Worm (Caenorhabditis elegans): ENCODE measurements around the gene F59E11.2.

Gene F59E11.2

DNA sequence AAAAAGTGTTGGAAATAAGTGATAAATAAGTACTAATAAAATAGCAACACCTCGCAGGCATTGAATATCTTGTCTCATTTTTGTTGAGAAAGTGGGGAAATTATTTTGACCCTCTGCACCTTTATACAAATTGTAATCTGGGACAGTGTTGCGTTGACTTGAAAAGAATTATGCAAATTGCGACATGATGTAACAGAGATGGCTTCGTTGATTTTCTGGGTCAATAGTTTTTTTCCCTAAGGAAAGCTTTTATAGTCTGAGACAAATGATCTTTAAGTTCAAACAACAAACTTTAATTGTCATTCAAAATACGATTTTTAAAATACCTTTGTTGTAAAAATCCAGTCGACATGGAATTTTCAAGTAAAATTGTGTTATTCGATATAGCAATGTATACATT is 23.4 kb downstream of the F59E11.2 start, which contains the start of gene bus-1:
Gene bus-1, minus strand, starts transcription at position 101 of the 400 bp plus-strand sequence.
- TF ChIP-seq ceh-39 (tag; optimal IDR thresholded peaks at IDR 0.05) (no peak), ztf-11 (tag; optimal IDR thresholded peaks at IDR 0.05) (no peak), nhr-12 (tag; optimal IDR thresholded peaks at IDR 0.05) (no peak), mep-1 (tag; optimal IDR thresholded peaks at IDR 0.05) (no peak), ceh-43 (GFP tag; optimal IDR thresholded peaks at IDR 0.05) (no peak), drap-1 (GFP tag; optimal IDR thresholded peaks at IDR 0.05) (no peak), hlh-1 (tag; optimal IDR thresholded peaks at IDR 0.05) (no peak), elt-1 (tag; optimal IDR thresholded peaks at IDR 0.05; ENCODE audit: borderline replicate concordance, insufficient read depth) (no peak), lin-32 (GFP tag; optimal IDR thresholded peaks at IDR 0.05) (no peak), unc-39 (tag; optimal IDR thresholded peaks at IDR 0.05) (no peak), sptf-1 (tag; optimal IDR thresholded peaks at IDR 0.05) (no peak)

ce11 chrV:9030248-9030647 is 29.0 kb downstream of the F59E11.2 start, which contains the start of gene C25E10.5:
Gene C25E10.5, plus strand, starts transcription at chrV:9030548.
- TF ChIP-seq zip-8 (tag; optimal IDR thresholded peaks at IDR 0.05) (no peak), ceh-43 (GFP tag; optimal IDR thresholded peaks at IDR 0.05) (no peak), unc-39 (tag; optimal IDR thresholded peaks at IDR 0.05) (no peak), pha-4 (tag; optimal IDR thresholded peaks at IDR 0.05) (no peak), lin-13 (tag; optimal IDR thresholded peaks at IDR 0.05) (no peak), nhr-2 (tag; optimal IDR thresholded peaks at IDR 0.05) (no peak), nhr-12 (tag; optimal IDR thresholded peaks at IDR 0.05) (no peak), sem-2 (GFP tag; optimal IDR thresholded peaks at IDR 0.05) (no peak), lsy-2 (tag; optimal IDR thresholded peaks at IDR 0.05) (no peak)

ce11 chrV:9033267-9033666 is 32.0 kb downstream of the F59E11.2 start, which contains the start of gene C25E10.4:
Gene C25E10.4, plus strand, starts transcription at chrV:9033567.
- TF ChIP-seq lin-13 (tag; optimal IDR thresholded peaks at IDR 0.05) (no peak), mls-2 (tag; optimal IDR thresholded peaks at IDR 0.05) (no peak), unc-120 (tag; optimal IDR thresholded peaks at IDR 0.05; ENCODE audit: poor library complexity, severe bottlenecking) (no peak), sem-2 (GFP tag; optimal IDR thresholded peaks at IDR 0.05) (no peak), elt-1 (tag; optimal IDR thresholded peaks at IDR 0.05; ENCODE audit: borderline replicate concordance, insufficient read depth) (no peak), cnd-1 (tag; optimal IDR thresholded peaks at IDR 0.05) (no peak), ceh-83 (GFP tag; optimal IDR thresholded peaks at IDR 0.05) (no peak), mab-5 (tag; optimal IDR thresholded peaks at IDR 0.05) (no peak)

DNA sequence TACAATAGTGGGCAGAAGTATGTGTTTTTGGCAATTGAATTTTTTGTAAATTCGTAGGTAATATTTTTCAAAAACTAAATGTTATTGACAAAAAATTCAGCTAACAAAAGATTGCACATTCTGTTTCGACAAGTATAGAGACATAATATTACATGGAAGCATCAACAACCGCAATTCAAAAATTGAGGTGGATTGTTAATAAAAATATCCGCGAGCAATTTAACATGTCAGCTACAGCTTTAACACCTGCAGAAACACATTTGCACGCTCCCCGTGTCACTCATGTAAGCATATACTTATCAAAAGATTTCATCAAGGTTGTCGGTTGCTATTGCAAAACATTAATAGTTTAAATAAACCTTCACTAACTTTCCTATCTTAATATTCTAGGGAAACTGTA is 34.4 kb downstream of the F59E11.2 start, which contains the start of gene srsx-34:
Gene srsx-34, plus strand, starts transcription at position 301 of the 400 bp plus-strand sequence.
- TF ChIP-seq sem-2 (GFP tag; optimal IDR thresholded peaks at IDR 0.05), result no peak
- no peak for TF ChIP-seq flh-1 (GFP tag; optimal IDR thresholded peaks at IDR 0.05)
- TF ChIP-seq lin-13 (tag; optimal IDR thresholded peaks at IDR 0.05), result no peak
- TF ChIP-seq lin-32 (GFP tag; optimal IDR thresholded peaks at IDR 0.05), result no peak
- TF ChIP-seq mls-2 (tag; optimal IDR thresholded peaks at IDR 0.05), result no peak
- TF ChIP-seq ham-2 (GFP tag; optimal IDR thresholded peaks at IDR 0.05), result no peak
- no peak for TF ChIP-seq nhr-237 (tag; optimal IDR thresholded peaks at IDR 0.05)
- TF ChIP-seq ceh-39 (tag; optimal IDR thresholded peaks at IDR 0.05), result no peak
- no peak for TF ChIP-seq ztf-11 (tag; optimal IDR thresholded peaks at IDR 0.05)
- no peak for TF ChIP-seq zip-8 (tag; optimal IDR thresholded peaks at IDR 0.05)
- no peak for TF ChIP-seq ces-1 (GFP tag; optimal IDR thresholded peaks at IDR 0.05)

- TF ChIP-seq lin-32 (GFP tag; optimal IDR thresholded peaks at IDR 0.05), result no peak
- no peak for TF ChIP-seq mab-5 (tag; optimal IDR thresholded peaks at IDR 0.05)
- TF ChIP-seq cnd-1 (tag; optimal IDR thresholded peaks at IDR 0.05), result no peak
- no peak for TF ChIP-seq ceh-83 (GFP tag; optimal IDR thresholded peaks at IDR 0.05)
- no peak for TF ChIP-seq mep-1 (tag; optimal IDR thresholded peaks at IDR 0.05)
- no peak for TF ChIP-seq nhr-12 (tag; optimal IDR thresholded peaks at IDR 0.05)
- no peak for TF ChIP-seq elt-3 (tag; optimal IDR thresholded peaks at IDR 0.05)
- TF ChIP-seq snpc-4 (tag; optimal IDR thresholded peaks at IDR 0.05), result no peak
- no peak for TF ChIP-seq mls-2 (tag; optimal IDR thresholded peaks at IDR 0.05)
- no peak for TF ChIP-seq ceh-43 (GFP tag; optimal IDR thresholded peaks at IDR 0.05)
- TF ChIP-seq drap-1 (GFP tag; optimal IDR thresholded peaks at IDR 0.05), result no peak
- no peak for TF ChIP-seq unc-62 (GFP tag; optimal IDR thresholded peaks at IDR 0.05)
These were observed 39.8 kb downstream of the F59E11.2 start, which contains the start of gene cyp-33B1 for ce11 chrV:9041030-9041429. Gene cyp-33B1, plus strand, starts transcription at chrV:9041330.

ce11 chrV:9044871-9045270 is 43.6 kb downstream of the F59E11.2 start, which contains the start of gene nhr-30:
Gene nhr-30, plus strand, starts transcription at chrV:9045171.
- TF ChIP-seq nhr-12 (tag; optimal IDR thresholded peaks at IDR 0.05) (no peak), pha-4 (tag; optimal IDR thresholded peaks at IDR 0.05) (no peak), tbx-8 (GFP tag; optimal IDR thresholded peaks at IDR 0.05) (no peak)
